2 fruit fly cellular contexts compared by ENCODE assay signal in the genomic region with DNA sequence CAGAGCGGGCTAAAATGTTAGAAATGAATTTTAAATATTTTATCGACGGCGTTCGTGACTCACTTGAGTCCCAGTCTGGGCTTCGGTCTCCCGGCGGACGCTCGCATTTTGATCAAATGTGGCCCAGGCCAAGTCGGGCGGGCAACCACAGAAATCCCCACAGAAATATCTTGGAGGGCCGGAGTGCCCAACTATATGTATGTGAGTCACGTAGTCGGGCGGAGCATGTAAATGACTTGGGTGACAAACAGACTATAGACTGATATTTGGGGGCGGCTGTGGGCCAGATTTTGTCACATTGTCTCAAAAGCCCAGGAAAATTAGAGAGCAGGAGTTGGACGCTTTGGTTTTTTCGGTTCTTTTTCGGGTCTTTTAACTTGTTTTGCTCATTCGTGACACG.
TF ChIP-seq lines count a peak whose summit lies in the region.

No protein-coding gene starts in this region.

- no peak for TF ChIP-seq CTCF in whole organism, embryonic (GFP tag; optimal IDR thresholded peaks at IDR 0.05; lab: Kevin White, UChicago)

TF ChIP-seq in whole organism, embryonic, 481 proteins besides CTCF, POLR2A, EP300 and RAD21:
- no peak for TF ChIP-seq CG13624 (GFP tag; optimal IDR thresholded peaks at IDR 0.05; lab: Kevin White, UChicago)
- TF ChIP-seq lab (GFP tag; optimal IDR thresholded peaks at IDR 0.05; lab: Kevin White, UChicago): no peak
- peak; percentile 19; the same call in 1 of the 3 replicates for TF ChIP-seq Opbp (GFP tag; IDR thresholded peaks at IDR 0.05; lab: Robert Waterston, UW; ENCODE audit: partially characterized antibody)
- 0 out of 4 replicates have a peak, but pooled peaks have one; percentile 27 for TF ChIP-seq chinmo (GFP tag; IDR thresholded peaks at IDR 0.05; lab: Robert Waterston, UW; ENCODE audit: partially characterized antibody)
- 0 out of 3 replicates have a peak, but pooled peaks have one; percentile 40 for TF ChIP-seq CG2199 (GFP tag; IDR thresholded peaks at IDR 0.05; lab: Robert Waterston, UW)
- 0 out of 2 replicates have a peak, but pooled peaks have one; percentile 19 for TF ChIP-seq sna (GFP tag; IDR thresholded peaks at IDR 0.05; lab: Robert Waterston, UW; ENCODE audit: partially characterized antibody)
- peak; percentile 83 for TF ChIP-seq vvl (GFP tag; IDR thresholded peaks at IDR 0.05; lab: Robert Waterston, UW)
- TF ChIP-seq HLH4C (GFP tag; IDR thresholded peaks at IDR 0.05; lab: Robert Waterston, UW; ENCODE audit: partially characterized antibody): 0 out of 3 replicates have a peak, but pooled peaks have one; percentile 26
- peak; percentile 84 for TF ChIP-seq kni (GFP tag; optimal IDR thresholded peaks at IDR 0.05; lab: Kevin White, UChicago)
- no peak for TF ChIP-seq Dref (GFP tag; IDR thresholded peaks at IDR 0.05; lab: Robert Waterston, UW)
- no peak for TF ChIP-seq Elba2 (GFP tag; optimal IDR thresholded peaks at IDR 0.05; lab: Kevin White, UChicago)
- no peak for TF ChIP-seq her (GFP tag; optimal IDR thresholded peaks at IDR 0.05; lab: Kevin White, UChicago)
- TF ChIP-seq zfh1 (GFP tag; IDR thresholded peaks at IDR 0.05; lab: Robert Waterston, UW): 0 out of 3 replicates have a peak, but pooled peaks have one; percentile 31
- TF ChIP-seq abd-A (tag; optimal IDR thresholded peaks at IDR 0.05; lab: Kevin White, UChicago): peak; percentile 18

TF ChIP-seq in whole organism, prepupa, 60 proteins besides CTCF, POLR2A, EP300 and RAD21:
- no peak for TF ChIP-seq CG11902 (GFP tag; optimal IDR thresholded peaks at IDR 0.05; lab: Kevin White, UChicago)
- TF ChIP-seq CG8119 (GFP tag; IDR thresholded peaks at IDR 0.05; lab: Robert Waterston, UW): 0 out of 3 replicates have a peak, but pooled peaks have one; percentile 6
- no peak for TF ChIP-seq OdsH (GFP tag; optimal IDR thresholded peaks at IDR 0.05; lab: Kevin White, UChicago)
- TF ChIP-seq CG8632 (GFP tag; optimal IDR thresholded peaks at IDR 0.05; lab: Kevin White, UChicago): no peak
